Worm (Caenorhabditis elegans): ENCODE results near the gene dod-23.
"Not testable (repeated sequence)": the region's sequence is repeated elsewhere in the genome, so short reads cannot be mapped to it uniquely, and the experiment has no call there.

Gene dod-23

DNA sequence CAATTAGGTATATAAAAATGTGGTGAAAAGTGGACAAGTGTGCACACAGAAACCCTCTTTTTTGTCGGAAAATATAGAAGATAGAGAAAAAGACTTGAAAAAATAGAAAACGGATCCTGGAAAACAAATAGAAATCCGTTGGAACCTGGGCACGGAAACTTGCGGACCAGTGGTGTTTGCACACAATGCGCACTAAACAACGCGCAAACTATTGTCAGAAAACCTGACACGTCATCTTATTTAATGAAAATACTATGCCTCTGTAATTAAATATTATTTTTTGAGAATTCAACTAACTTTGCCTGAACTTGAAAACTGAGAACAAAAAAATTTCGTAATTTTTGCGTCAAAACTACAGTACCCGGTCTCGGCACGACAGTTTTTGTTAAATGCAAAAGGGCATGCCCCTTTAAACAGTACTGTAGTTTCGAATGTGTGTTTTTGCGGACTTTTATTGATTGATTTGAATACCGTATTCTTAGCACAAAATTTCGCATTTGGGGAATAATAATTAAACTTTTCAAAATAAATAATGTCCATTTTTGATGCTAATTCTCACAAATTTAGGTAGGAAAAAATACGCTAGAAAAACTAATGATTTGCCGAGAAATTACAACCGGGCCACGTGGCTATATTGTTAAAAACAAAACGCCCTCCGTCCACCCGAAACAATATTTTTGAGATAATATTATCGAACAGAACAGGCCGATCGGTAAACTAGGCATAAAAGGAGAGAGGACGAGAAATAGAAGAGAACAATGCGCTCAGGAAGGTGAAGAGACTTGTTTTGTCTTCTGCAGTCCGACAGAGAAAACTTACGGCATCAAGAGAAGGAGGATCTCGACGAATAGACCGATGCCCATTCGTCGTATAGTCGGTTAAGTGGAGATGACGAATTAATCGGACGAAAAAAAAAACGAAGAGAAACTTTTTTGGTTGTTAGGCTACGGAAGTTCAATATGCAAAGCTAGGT is 30.3 kb upstream of the dod-23 start:
- TF ChIP-seq blmp-1 (tag; optimal IDR thresholded peaks at IDR 0.05; ENCODE audit: insufficient read depth) (no peak), crh-2 (tag; optimal IDR thresholded peaks at IDR 0.05) (peak; percentile 39), gmeb-1 (tag; optimal IDR thresholded peaks at IDR 0.05) (no peak), unc-55 (GFP tag; optimal IDR thresholded peaks at IDR 0.05) (peak; percentile 45), ztf-1 (GFP tag; conservative IDR thresholded peaks at IDR 0.05) (no peak), nhr-6 (tag; optimal IDR thresholded peaks at IDR 0.05) (no peak), sma-9 (GFP tag; optimal IDR thresholded peaks at IDR 0.05) (no peak), sma-9 (tag; optimal IDR thresholded peaks at IDR 0.05) (no peak), nhr-129 (tag; optimal IDR thresholded peaks at IDR 0.05) (peak; percentile 37), sem-4 (tag; optimal IDR thresholded peaks at IDR 0.05) (no peak), unc-39 (tag; optimal IDR thresholded peaks at IDR 0.05) (no peak), snpc-4 (tag; optimal IDR thresholded peaks at IDR 0.05) (no peak), C34F6.9 (tag; optimal IDR thresholded peaks at IDR 0.05) (peak; percentile 26), Y55F3AM.14 (GFP tag; optimal IDR thresholded peaks at IDR 0.05) (no peak), ztf-4 (tag; optimal IDR thresholded peaks at IDR 0.05) (no peak), lsy-2 (tag; optimal IDR thresholded peaks at IDR 0.05) (peak in 1 of 2 experiments; percentile 60), F13H6.1 (tag; optimal IDR thresholded peaks at IDR 0.05) (no peak), mab-5 (tag; optimal IDR thresholded peaks at IDR 0.05) (no peak), sma-3 (GFP tag; optimal IDR thresholded peaks at IDR 0.05) (peak; percentile 1), elt-1 (tag; optimal IDR thresholded peaks at IDR 0.05) (no peak)

ce11 chrII:8428758-8428946 is 29.7 kb upstream of the dod-23 start, which contains the start of gene F14E5.2:
F14E5.2 (minus strand) TSS chrII:8428858.
- TF ChIP-seq nhr-11 (tag; optimal IDR thresholded peaks at IDR 0.05) (no peak), mbf-1 (tag; optimal IDR thresholded peaks at IDR 0.05) (no peak), nhr-77 (tag; optimal IDR thresholded peaks at IDR 0.05) (no peak), nhr-25 (tag; optimal IDR thresholded peaks at IDR 0.05) (no peak), unc-62 (GFP tag; optimal IDR thresholded peaks at IDR 0.05) (no peak), ztf-11 (tag; optimal IDR thresholded peaks at IDR 0.05) (no peak), skn-1 (tag; optimal IDR thresholded peaks at IDR 0.05) (no peak), ztf-4 (tag; optimal IDR thresholded peaks at IDR 0.05) (no peak), unc-39 (tag; optimal IDR thresholded peaks at IDR 0.05) (no peak), lin-39 (tag; optimal IDR thresholded peaks at IDR 0.05) (no peak), unc-55 (GFP tag; optimal IDR thresholded peaks at IDR 0.05) (no peak), zag-1 (tag; optimal IDR thresholded peaks at IDR 0.05) (no peak), dmd-4 (tag; optimal IDR thresholded peaks at IDR 0.05) (no peak), snpc-4 (tag; optimal IDR thresholded peaks at IDR 0.05) (no peak), aly-2 (tag; optimal IDR thresholded peaks at IDR 0.05) (no peak), lin-13 (GFP tag; optimal IDR thresholded peaks at IDR 0.05) (no peak), nhr-6 (tag; optimal IDR thresholded peaks at IDR 0.05) (no peak), gmeb-1 (tag; optimal IDR thresholded peaks at IDR 0.05) (no peak), nhr-237 (tag; optimal IDR thresholded peaks at IDR 0.05) (no peak), fos-1 (tag; optimal IDR thresholded peaks at IDR 0.05) (no peak)

DNA sequence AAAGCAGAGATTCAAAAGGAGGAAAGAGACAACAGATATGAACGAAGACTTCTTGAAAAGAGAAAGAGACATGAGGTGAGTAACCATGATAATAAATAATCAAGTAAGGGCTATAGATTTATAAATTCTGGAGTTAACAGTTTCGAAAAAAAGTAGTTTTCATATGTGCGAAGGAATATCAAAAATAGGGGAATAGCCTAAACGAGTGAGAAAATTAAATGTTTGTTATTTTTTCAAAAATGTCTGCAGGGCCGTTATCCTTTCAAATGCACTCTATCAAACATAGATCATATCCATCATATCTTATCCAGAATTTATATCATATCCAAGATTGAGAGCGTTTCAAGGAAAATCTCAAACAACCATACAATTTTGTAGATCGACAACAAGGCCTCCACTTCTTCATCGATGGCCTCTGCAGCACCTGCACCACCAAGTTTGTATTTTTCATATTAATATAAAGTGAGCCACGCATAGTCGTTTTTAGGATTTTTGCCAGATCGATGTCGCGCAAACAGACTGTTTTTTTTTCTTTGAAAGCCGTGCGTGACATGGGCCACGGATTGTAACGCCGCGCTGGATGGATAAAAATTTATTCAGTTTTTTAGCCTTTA is 21.9 kb upstream of the dod-23 start:
- TF ChIP-seq mdl-1 (tag; optimal IDR thresholded peaks at IDR 0.05) (no peak), nhr-12 (tag; optimal IDR thresholded peaks at IDR 0.05) (peak; percentile 85), nhr-25 (tag; optimal IDR thresholded peaks at IDR 0.05) (peak; percentile 85)

- not testable (repeated sequence) for TF ChIP-seq ceh-16, zag-1, nhr-25 (tag; optimal IDR thresholded peaks at IDR 0.05)
Measured at ce11 chrII:8419798-8420197, 20.8 kb upstream of the dod-23 start, which contains the start of gene F14E5.8. F14E5.8 (plus strand) TSS chrII:8420098.
